Worm (Caenorhabditis elegans): ENCODE data around the gene ZK470.1.

The ZK470.1 gene

DNA sequence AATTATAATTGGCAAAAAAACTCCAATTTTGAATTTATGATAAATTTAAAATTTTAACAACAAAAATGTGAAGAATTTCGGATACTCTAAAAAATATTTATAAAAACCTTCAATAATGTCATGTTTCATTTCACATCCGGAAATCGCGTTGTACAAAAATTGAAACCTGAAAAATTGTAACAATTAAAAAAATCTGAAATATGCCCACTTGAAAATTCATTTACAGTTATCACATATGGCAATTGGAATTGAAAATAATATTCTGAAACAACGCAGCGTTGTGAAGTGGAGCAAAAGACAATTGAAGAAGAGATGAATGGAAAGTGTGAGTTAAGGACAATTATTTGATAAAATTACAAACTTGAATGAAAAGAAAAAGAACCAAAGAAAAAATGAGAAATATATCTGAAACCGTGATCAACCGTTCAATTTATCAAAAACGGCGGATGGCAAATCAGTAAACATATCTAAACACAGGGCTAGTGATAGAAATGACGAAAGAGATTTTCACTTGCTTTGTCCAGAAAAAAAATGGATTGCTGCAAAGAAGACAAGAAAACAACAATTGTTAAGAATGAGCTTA, 15.0 kb upstream of the ZK470.1 start (continued):
- TF ChIP-seq madf-5 (GFP tag; IDR thresholded peaks at IDR 0.05) (no peak), snpc-1.2 (GFP tag; IDR thresholded peaks at IDR 0.05) (0 out of 2 replicates have a peak, but pooled peaks have one; percentile 6), F44E2.7 (GFP tag; IDR thresholded peaks at IDR 0.05) (0 out of 2 replicates have a peak, but pooled peaks have one; percentile 53), egl-27 (tag; optimal IDR thresholded peaks at IDR 0.05) (no peak), spr-1 (tag; optimal IDR thresholded peaks at IDR 0.05) (no peak), nhr-76 (tag; optimal IDR thresholded peaks at IDR 0.05) (no peak), ama-1 (optimal IDR thresholded peaks at IDR 0.05) (no peak), ceh-82 (tag; optimal IDR thresholded peaks at IDR 0.05) (no peak), ceh-44 (GFP tag; IDR thresholded peaks at IDR 0.05) (no peak), nhr-48 (tag; optimal IDR thresholded peaks at IDR 0.05) (no peak), F10B5.3 (tag; optimal IDR thresholded peaks at IDR 0.05) (no peak), ceh-62 (tag; optimal IDR thresholded peaks at IDR 0.05) (no peak), ZK337.2 (GFP tag; IDR thresholded peaks at IDR 0.05) (no peak), lsy-2 (tag; optimal IDR thresholded peaks at IDR 0.05) (no peak), dpl-1 (GFP tag; optimal IDR thresholded peaks at IDR 0.05) (no peak), Y75B8A.6 (GFP tag; IDR thresholded peaks at IDR 0.05) (no peak; the same call in 1 of the 2 replicates), pha-4 (GFP tag; IDR thresholded peaks at IDR 0.05) (0 out of 2 replicates have a peak, but pooled peaks have one; percentile 4), pha-4 (tag; optimal IDR thresholded peaks at IDR 0.05) (no peak), T26A8.4 (GFP tag; IDR thresholded peaks at IDR 0.05) (peak; percentile 35), daf-8 (GFP tag; IDR thresholded peaks at IDR 0.05) (no peak), zag-1 (tag; optimal IDR thresholded peaks at IDR 0.05) (no peak), zip-2 (tag; optimal IDR thresholded peaks at IDR 0.05) (peak; percentile 11), nhr-237 (tag; optimal IDR thresholded peaks at IDR 0.05) (no peak), ztf-11 (tag; optimal IDR thresholded peaks at IDR 0.05) (no peak), duxl-1 (tag; optimal IDR thresholded peaks at IDR 0.05; ENCODE audit: poor library complexity) (no peak), daf-12 (tag; optimal IDR thresholded peaks at IDR 0.05) (no peak), rbr-2 (tag; optimal IDR thresholded peaks at IDR 0.05) (no peak), mdt-29 (GFP tag; IDR thresholded peaks at IDR 0.05) (no peak; the same call in 1 of the 2 replicates), nhr-25 (tag; optimal IDR thresholded peaks at IDR 0.05; ENCODE audit: borderline replicate concordance, insufficient read depth) (peak; percentile 23), lim-7 (GFP tag; IDR thresholded peaks at IDR 0.05) (no peak), zfp-3 (GFP tag; conservative IDR thresholded peaks at IDR 0.05) (peak; percentile 23; the same call in 1 of the 2 replicates), dmd-9 (GFP tag; IDR thresholded peaks at IDR 0.05) (0 out of 2 replicates have a peak, but pooled peaks have one; percentile 1), mes-2 (tag; optimal IDR thresholded peaks at IDR 0.05; ENCODE audit: poor library complexity, severe bottlenecking) (no peak), dmd-6 (GFP tag; IDR thresholded peaks at IDR 0.05) (no peak), snpc-4 (tag; optimal IDR thresholded peaks at IDR 0.05) (no peak), egl-43 (GFP tag; IDR thresholded peaks at IDR 0.05) (no peak), nhr-41 (GFP tag; IDR thresholded peaks at IDR 0.05) (0 out of 2 replicates have a peak, but pooled peaks have one; percentile 8), vab-7 (GFP tag; IDR thresholded peaks at IDR 0.05) (no peak; the same call in 1 of the 2 replicates), lin-38 (GFP tag; IDR thresholded peaks at IDR 0.05) (no peak; the same call in none of the 2 replicates), F26F4.8 (GFP tag; conservative IDR thresholded peaks at IDR 0.05) (no peak), sdz-12 (GFP tag; optimal IDR thresholded peaks at IDR 0.05) (no peak), nhr-77 (tag; optimal IDR thresholded peaks at IDR 0.05) (no peak), php-3 (GFP tag; IDR thresholded peaks at IDR 0.05) (no peak), nhr-102 (tag; optimal IDR thresholded peaks at IDR 0.05) (peak; percentile 34), dmd-8 (GFP tag; IDR thresholded peaks at IDR 0.05) (no peak), T20F7.1 (GFP tag; optimal IDR thresholded peaks at IDR 0.05) (no peak), nhr-42 (GFP tag; IDR thresholded peaks at IDR 0.05) (no peak), nhr-11 (tag; optimal IDR thresholded peaks at IDR 0.05) (no peak), nhr-10 (tag; optimal IDR thresholded peaks at IDR 0.05) (no peak), fkh-10 (GFP tag; optimal IDR thresholded peaks at IDR 0.05) (no peak), pqm-1 (tag; optimal IDR thresholded peaks at IDR 0.05) (no peak), jun-1 (tag; optimal IDR thresholded peaks at IDR 0.05) (no peak)
